Fruit fly (Drosophila melanogaster) whole organism: ENCODE data around the gene CG32369.

Source experiments
- CG8478 ChIP-seq: fragments of >200 bp; optimal IDR thresholded peaks from 2 replicates; lab custom pipeline; 2018; ENCODE audit warnings: inconsistent platforms
- Dll ChIP-seq: fragments of >200 bp; optimal IDR thresholded peaks from 2 replicates; lab custom pipeline; 2017
- EcR ChIP-seq, 2 experiments: fragments of >200 bp; optimal IDR thresholded peaks; 2 replicates each; lab custom pipeline; 2017; ENCODE audit warnings: missing biosample characterization in 2 of 2, missing genetic modification characterization in 2 of 2, missing genetic modification reagents in 2 of 2
- pan ChIP-seq: fragments of >200 bp; optimal IDR thresholded peaks from 2 replicates; lab custom pipeline; 2017
- psq ChIP-seq: fragments of >200 bp; optimal IDR thresholded peaks from 2 replicates; lab custom pipeline; 2017
- usp ChIP-seq: fragments of >200 bp; optimal IDR thresholded peaks from 2 replicates; lab custom pipeline; 2017; ENCODE audit warnings: missing biosample characterization, missing genetic modification characterization, mixed read lengths

Gene CG32369

dm6 chr3L:7809289-7810099, at the start of gene CG32369:
Gene CG32369, minus strand, starts transcription at chr3L:7809825.
- no peak for TF ChIP-seq EcR (GFP tag; optimal IDR thresholded peaks at IDR 0.05; lab: Kevin White, UChicago)

- TF ChIP-seq usp (GFP tag; lab: Kevin White, UChicago): no peak
- no peak for TF ChIP-seq CG8478 (lab: Kevin White, UChicago)
- no peak for TF ChIP-seq EcR (GFP tag; optimal IDR thresholded peaks at IDR 0.05; lab: Kevin White, UChicago)
- no peak for TF ChIP-seq Dll (lab: Kevin White, UChicago)
- TF ChIP-seq pan (lab: Kevin White, UChicago): no peak
- no peak for TF ChIP-seq psq (lab: Kevin White, UChicago)
Measured at dm6 chr3L:7858325-7859114, 48.9 kb upstream of the CG32369 start.

dm6 chr3L:7856626-7856937, 47.0 kb upstream of the CG32369 start:
- no peak for TF ChIP-seq CG8478 (lab: Kevin White, UChicago)
- no peak for TF ChIP-seq pan (lab: Kevin White, UChicago)
- no peak for TF ChIP-seq psq (lab: Kevin White, UChicago)
- no peak for TF ChIP-seq EcR (GFP tag; optimal IDR thresholded peaks at IDR 0.05; lab: Kevin White, UChicago)
- TF ChIP-seq usp (GFP tag; lab: Kevin White, UChicago): no peak
- TF ChIP-seq Dll (lab: Kevin White, UChicago): no peak

- TF ChIP-seq EcR (GFP tag; optimal IDR thresholded peaks at IDR 0.05; lab: Kevin White, UChicago): no peak
- TF ChIP-seq CG8478 (lab: Kevin White, UChicago): no peak
- no peak for TF ChIP-seq pan (lab: Kevin White, UChicago)
- no peak for TF ChIP-seq Dll (lab: Kevin White, UChicago)
- no peak for TF ChIP-seq usp (GFP tag; lab: Kevin White, UChicago)
- TF ChIP-seq psq (lab: Kevin White, UChicago): no peak
Measured at dm6 chr3L:7855778-7856625, 46.4 kb upstream of the CG32369 start.

dm6 chr3L:7855455-7855774, 45.8 kb upstream of the CG32369 start:
- no peak for TF ChIP-seq CG8478 (lab: Kevin White, UChicago)

- TF ChIP-seq CG8478 (lab: Kevin White, UChicago) (no peak), psq (lab: Kevin White, UChicago) (no peak), pan (lab: Kevin White, UChicago) (no peak), usp (GFP tag; lab: Kevin White, UChicago) (no peak), Dll (lab: Kevin White, UChicago) (no peak), EcR (GFP tag; optimal IDR thresholded peaks at IDR 0.05; lab: Kevin White, UChicago) (no peak)
Measured at dm6 chr3L:7854752-7855454, 45.3 kb upstream of the CG32369 start.

dm6 chr3L:7852252-7852885, 42.7 kb upstream of the CG32369 start:
- TF ChIP-seq CG8478 (lab: Kevin White, UChicago): no peak
- TF ChIP-seq psq (lab: Kevin White, UChicago): no peak
- no peak for TF ChIP-seq EcR (GFP tag; optimal IDR thresholded peaks at IDR 0.05; lab: Kevin White, UChicago)
- no peak for TF ChIP-seq pan (lab: Kevin White, UChicago)
- no peak for TF ChIP-seq Dll (lab: Kevin White, UChicago)
- no peak for TF ChIP-seq usp (GFP tag; lab: Kevin White, UChicago)

dm6 chr3L:7850771-7851358, 41.2 kb upstream of the CG32369 start:
- TF ChIP-seq pan (lab: Kevin White, UChicago) (no peak), EcR (GFP tag; optimal IDR thresholded peaks at IDR 0.05; lab: Kevin White, UChicago) (no peak), usp (GFP tag; lab: Kevin White, UChicago) (no peak), psq (lab: Kevin White, UChicago) (no peak), Dll (lab: Kevin White, UChicago) (no peak), CG8478 (lab: Kevin White, UChicago) (no peak)

- no peak for TF ChIP-seq EcR (GFP tag; optimal IDR thresholded peaks at IDR 0.05; lab: Kevin White, UChicago)
- no peak for TF ChIP-seq psq (lab: Kevin White, UChicago)
- no peak for TF ChIP-seq pan (lab: Kevin White, UChicago)
- no peak for TF ChIP-seq usp (GFP tag; lab: Kevin White, UChicago)
- TF ChIP-seq CG8478 (lab: Kevin White, UChicago): no peak
- no peak for TF ChIP-seq Dll (lab: Kevin White, UChicago)
Measured at dm6 chr3L:7848617-7849016, 39.0 kb upstream of the CG32369 start.

dm6 chr3L:7847656-7848252, 38.1 kb upstream of the CG32369 start:
- TF ChIP-seq psq (lab: Kevin White, UChicago) (no peak), Dll (lab: Kevin White, UChicago) (no peak), pan (lab: Kevin White, UChicago) (no peak), EcR (GFP tag; optimal IDR thresholded peaks at IDR 0.05; lab: Kevin White, UChicago) (no peak), usp (GFP tag; lab: Kevin White, UChicago) (no peak), CG8478 (lab: Kevin White, UChicago) (no peak)
